Fruit fly (Drosophila melanogaster) whole organism, prepupa: ENCODE measurements around the gene CG2129.
A peak's percentile ranks its signal among the peaks of the same experiment; 100 is the strongest.

ENCODE experiments used
- Blimp-1 ChIP-seq: fragments of 200-800 bp; sonication (Bioruptor generic); optimal IDR thresholded peaks from 3 replicates; lab custom pipeline; 2017; ENCODE audit warnings: missing biosample characterization, missing genetic modification characterization, mild to moderate bottlenecking, moderate library complexity, missing genetic modification reagents
- CG10631 ChIP-seq: fragments of 200-800 bp; sonication (Bioruptor generic); optimal IDR thresholded peaks from 2 replicates; lab custom pipeline; 2016; ENCODE audit warnings: missing biosample characterization, missing genetic modification characterization
- CG10669 ChIP-seq: fragments of 200-800 bp; sonication (Bioruptor generic); optimal IDR thresholded peaks from 3 replicates; lab custom pipeline; 2018; ENCODE audit warnings: missing biosample characterization, mild to moderate bottlenecking, missing genetic modification characterization, moderate library complexity
- CG11294 ChIP-seq: fragments of 200-800 bp; sonication (Bioruptor generic); IDR thresholded peaks from 2 replicates; pipeline ENCODE4 v1.3.6; 2022; ENCODE audit warnings: missing biosample characterization, missing genetic modification characterization
- CG11762 ChIP-seq: fragments of 200-800 bp; sonication (Bioruptor generic); optimal IDR thresholded peaks from 3 replicates; lab custom pipeline; 2016; ENCODE audit warnings: missing biosample characterization, missing genetic modification characterization; ENCODE audit not compliant: insufficient read depth
- CG15336 ChIP-seq: fragments of 200-800 bp; sonication (Bioruptor generic); IDR thresholded peaks from 2 replicates; pipeline ENCODE4 v1.3.6; 2022; ENCODE audit warnings: missing biosample characterization, missing genetic modification characterization
- CG1621 ChIP-seq: fragments of 200-800 bp; sonication (Bioruptor generic); optimal IDR thresholded peaks from 3 replicates; lab custom pipeline; 2018; ENCODE audit warnings: missing biosample characterization, mild to moderate bottlenecking, missing genetic modification characterization
- CG3032 ChIP-seq: fragments of 200-800 bp; optimal IDR thresholded peaks from 2 replicates; lab custom pipeline; 2019; ENCODE audit warnings: missing biosample characterization, mild to moderate bottlenecking, missing genetic modification characterization, moderate library complexity
- CG32006 ChIP-seq: fragments of 200-800 bp; sonication (Bioruptor generic); optimal IDR thresholded peaks from 3 replicates; lab custom pipeline; 2017; ENCODE audit warnings: missing biosample characterization, mild to moderate bottlenecking, missing genetic modification characterization
- CG34406 ChIP-seq: fragments of 200-800 bp; sonication (Bioruptor generic); optimal IDR thresholded peaks from 3 replicates; lab custom pipeline; 2016; ENCODE audit warnings: missing biosample characterization, missing genetic modification characterization
- CG3919 ChIP-seq: fragments of 200-800 bp; sonication (Bioruptor generic); optimal IDR thresholded peaks from 3 replicates; lab custom pipeline; 2016; ENCODE audit warnings: missing biosample characterization, missing genetic modification characterization
- CG6163 ChIP-seq: fragments of 200-800 bp; sonication (Bioruptor generic); IDR thresholded peaks from 3 replicates; pipeline ENCODE4 v1.3.6; 2022; ENCODE audit warnings: missing biosample characterization, missing genetic modification characterization
- CG6276 ChIP-seq: fragments of 200-800 bp; sonication (Bioruptor generic); optimal IDR thresholded peaks from 2 replicates; lab custom pipeline; 2017; ENCODE audit warnings: missing biosample characterization, mild to moderate bottlenecking, missing genetic modification characterization
- CG6792 ChIP-seq: fragments of 200-800 bp; sonication (Bioruptor generic); optimal IDR thresholded peaks from 3 replicates; lab custom pipeline; 2016; ENCODE audit warnings: missing biosample characterization, missing genetic modification characterization
- CG6808 ChIP-seq: fragments of 200-800 bp; sonication (Bioruptor generic); optimal IDR thresholded peaks from 3 replicates; lab custom pipeline; 2017; ENCODE audit warnings: missing biosample characterization, missing genetic modification characterization, mild to moderate bottlenecking, moderate library complexity, missing genetic modification reagents
- CG6854 ChIP-seq: fragments of 200-800 bp; sonication (Bioruptor generic); optimal IDR thresholded peaks from 2 replicates; lab custom pipeline; 2017; ENCODE audit warnings: missing biosample characterization, mild to moderate bottlenecking, missing genetic modification characterization
- CG8319 ChIP-seq: fragments of 200-800 bp; sonication (Bioruptor generic); optimal IDR thresholded peaks from 3 replicates; lab custom pipeline; 2016; ENCODE audit warnings: missing biosample characterization, missing genetic modification characterization
- CG8632 ChIP-seq: fragments of 200-800 bp; sonication (Bioruptor generic); optimal IDR thresholded peaks from 3 replicates; lab custom pipeline; 2016; ENCODE audit warnings: missing biosample characterization, missing genetic modification characterization
- CG9139 ChIP-seq: fragments of 200-800 bp; sonication (Bioruptor generic); optimal IDR thresholded peaks from 3 replicates; lab custom pipeline; 2017; ENCODE audit warnings: missing biosample characterization, mild to moderate bottlenecking, missing genetic modification characterization
- Eip78C ChIP-seq: fragments of 200-800 bp; sonication (Bioruptor generic); peaks from one replicate; lab custom pipeline; 2016; ENCODE audit warnings: missing biosample characterization, missing genetic modification characterization
- Eip93F ChIP-seq: fragments of 200-800 bp; sonication (Bioruptor generic); optimal IDR thresholded peaks from 2 replicates; lab custom pipeline; 2016; ENCODE audit warnings: missing biosample characterization, mild to moderate bottlenecking, missing genetic modification characterization
- Ets21C ChIP-seq: fragments of 200-800 bp; sonication (Bioruptor generic); optimal IDR thresholded peaks from 3 replicates; lab custom pipeline; 2016; ENCODE audit warnings: missing biosample characterization, missing genetic modification characterization
- Ets96B ChIP-seq: fragments of 200-800 bp; optimal IDR thresholded peaks from 2 replicates; lab custom pipeline; 2019; ENCODE audit warnings: missing biosample characterization, mild to moderate bottlenecking, missing genetic modification characterization, moderate library complexity
- Gug ChIP-seq: fragments of 200-800 bp; sonication (Bioruptor generic); IDR thresholded peaks from 2 replicates; pipeline ENCODE4 v1.3.6; 2022; ENCODE audit warnings: missing biosample characterization, missing genetic modification characterization
- Hr38 ChIP-seq: sonication (Bioruptor generic); optimal IDR thresholded peaks from 2 replicates; lab custom pipeline; 2016; ENCODE audit warnings: missing biosample characterization, missing genetic modification characterization
- Hr39 ChIP-seq: fragments of 200-800 bp; sonication (Bioruptor generic); optimal IDR thresholded peaks from 2 replicates; lab custom pipeline; 2016; ENCODE audit warnings: missing biosample characterization, missing genetic modification characterization
- Hr4 ChIP-seq: fragments of 200-800 bp; sonication (Bioruptor generic); optimal IDR thresholded peaks from 3 replicates; lab custom pipeline; 2016; ENCODE audit warnings: missing biosample characterization, missing genetic modification characterization
- Lpt ChIP-seq: fragments of 200-800 bp; sonication (Bioruptor generic); optimal IDR thresholded peaks from 3 replicates; lab custom pipeline; 2016; ENCODE audit warnings: missing biosample characterization, missing genetic modification characterization
- Met ChIP-seq: fragments of 200-800 bp; sonication (Bioruptor generic); optimal IDR thresholded peaks from 3 replicates; lab custom pipeline; 2016; ENCODE audit warnings: missing biosample characterization, missing genetic modification characterization
- Sox14 ChIP-seq: fragments of 200-800 bp; sonication (Bioruptor generic); optimal IDR thresholded peaks from 3 replicates; lab custom pipeline; 2016; ENCODE audit warnings: missing biosample characterization, missing genetic modification characterization
- Sox15 ChIP-seq: fragments of 200-800 bp; sonication (Bioruptor generic); optimal IDR thresholded peaks from 3 replicates; lab custom pipeline; 2016; ENCODE audit warnings: missing biosample characterization, missing genetic modification characterization
- achi ChIP-seq: fragments of 200-800 bp; sonication (Bioruptor generic); optimal IDR thresholded peaks from 3 replicates; lab custom pipeline; 2016; ENCODE audit warnings: missing biosample characterization, missing genetic modification characterization
- acj6 ChIP-seq: fragments of 200-800 bp; sonication (Bioruptor generic); optimal IDR thresholded peaks from 3 replicates; lab custom pipeline; 2016; ENCODE audit warnings: missing biosample characterization, missing genetic modification characterization
- dac ChIP-seq: fragments of 200-800 bp; sonication (Bioruptor generic); optimal IDR thresholded peaks from 2 replicates; lab custom pipeline; 2017; ENCODE audit warnings: missing biosample characterization, mild to moderate bottlenecking, missing genetic modification characterization
- dsx ChIP-seq: fragments of 200-800 bp; optimal IDR thresholded peaks from 3 replicates; lab custom pipeline; 2019; ENCODE audit warnings: missing biosample characterization, mild to moderate bottlenecking, missing genetic modification characterization, moderate library complexity; ENCODE audit not compliant: poor library complexity, severe bottlenecking
- eg ChIP-seq: fragments of 200-800 bp; sonication (Bioruptor generic); IDR thresholded peaks from 3 replicates; pipeline ENCODE4 v1.3.6; 2022; ENCODE audit warnings: missing biosample characterization, missing genetic modification characterization
- fd85E ChIP-seq: fragments of 200-800 bp; sonication (Bioruptor generic); optimal IDR thresholded peaks from 3 replicates; lab custom pipeline; 2016; ENCODE audit warnings: missing biosample characterization, missing genetic modification characterization
- fkh ChIP-seq: fragments of 200-800 bp; sonication (Bioruptor generic); optimal IDR thresholded peaks from 3 replicates; lab custom pipeline; 2017; ENCODE audit warnings: missing biosample characterization, mild to moderate bottlenecking, missing genetic modification characterization, moderate library complexity
- lz ChIP-seq: fragments of 200-800 bp; sonication (Bioruptor generic); optimal IDR thresholded peaks from 3 replicates; lab custom pipeline; 2016; ENCODE audit warnings: missing biosample characterization, missing genetic modification characterization
- net ChIP-seq: fragments of 200-800 bp; sonication (Bioruptor generic); optimal IDR thresholded peaks from 3 replicates; lab custom pipeline; 2016; ENCODE audit warnings: missing biosample characterization, missing genetic modification characterization
- pdm3 ChIP-seq: fragments of 200-800 bp; sonication (Bioruptor generic); optimal IDR thresholded peaks from 3 replicates; lab custom pipeline; 2016; ENCODE audit warnings: missing biosample characterization, missing genetic modification characterization
- salr ChIP-seq, 2 experiments: fragments of 200-800 bp; sonication (Bioruptor generic); optimal IDR thresholded peaks; 3 replicates each; lab custom pipeline; 2016 to 2018; ENCODE audit warnings: missing biosample characterization in 2 of 2, missing genetic modification characterization in 2 of 2, mild to moderate bottlenecking in 1 of 2
- spab ChIP-seq: fragments of 200-800 bp; sonication (Bioruptor generic); optimal IDR thresholded peaks from 2 replicates; lab custom pipeline; 2017; ENCODE audit warnings: missing biosample characterization, mild to moderate bottlenecking, missing genetic modification characterization, missing genetic modification reagents
- ss ChIP-seq, 2 experiments: fragments of 200-800 bp; sonication (Bioruptor generic); optimal IDR thresholded peaks; 2 replicates in 1 of 2; 3 replicates in 1 of 2; lab custom pipeline; 2017 to 2018; ENCODE audit warnings: mild to moderate bottlenecking in 2 of 2, missing biosample characterization in 2 of 2, missing genetic modification characterization in 2 of 2, moderate library complexity in 1 of 2
- svp ChIP-seq: fragments of 200-800 bp; sonication (Bioruptor generic); peaks from one replicate; lab custom pipeline; 2016; ENCODE audit warnings: missing biosample characterization, missing genetic modification characterization
- topi ChIP-seq: fragments of 200-800 bp; sonication (Bioruptor generic); optimal IDR thresholded peaks from 3 replicates; lab custom pipeline; 2016; ENCODE audit warnings: missing biosample characterization, missing genetic modification characterization
- vri ChIP-seq: fragments of 200-800 bp; sonication (Bioruptor generic); optimal IDR thresholded peaks from 3 replicates; lab custom pipeline; 2016; ENCODE audit warnings: missing biosample characterization, mild to moderate bottlenecking, missing genetic modification characterization

CG2129 gene

dm6 chrX:8140707-8141106 lies 4.9 kb upstream of the CG2129 start:
- TF ChIP-seq CG6854 (GFP tag; lab: Kevin White, UChicago): no peak
- TF ChIP-seq net: no peak
- TF ChIP-seq Met (GFP tag; lab: Kevin White, UChicago): no peak
- TF ChIP-seq vri (GFP tag; lab: Kevin White, UChicago): no peak
- TF ChIP-seq CG10631 (GFP tag; lab: Kevin White, UChicago): no peak
- TF ChIP-seq fkh (GFP tag; lab: Kevin White, UChicago): no peak
- no peak for TF ChIP-seq ss (GFP tag; optimal IDR thresholded peaks at IDR 0.05; lab: Kevin White, UChicago)
- TF ChIP-seq lz (GFP tag; lab: Kevin White, UChicago): no peak
- no peak for TF ChIP-seq topi (GFP tag; lab: Kevin White, UChicago)
- TF ChIP-seq Sox14: no peak
- no peak for TF ChIP-seq CG3919 (GFP tag; lab: Kevin White, UChicago)
- TF ChIP-seq Hr39 (GFP tag; lab: Kevin White, UChicago): no peak
- no peak for TF ChIP-seq CG32006 (GFP tag; lab: Kevin White, UChicago)
- TF ChIP-seq Blimp-1: no peak
- no peak for TF ChIP-seq Lpt
- TF ChIP-seq CG6808 (GFP tag; lab: Kevin White, UChicago): no peak
- no peak for TF ChIP-seq CG8319 (GFP tag; lab: Kevin White, UChicago)
- TF ChIP-seq, all 60 proteins: peak for 0

dm6 chrX:8141353-8142066 lies 4.1 kb upstream of the CG2129 start:
- peak; percentile 8 for TF ChIP-seq pdm3 (GFP tag; lab: Kevin White, UChicago)
- TF ChIP-seq achi (GFP tag; lab: Kevin White, UChicago): no peak
- no peak for TF ChIP-seq CG9139 (GFP tag; lab: Kevin White, UChicago)
- TF ChIP-seq CG10631 (GFP tag; lab: Kevin White, UChicago): no peak
- TF ChIP-seq Sox14: no peak
- peak; percentile 68 for TF ChIP-seq Eip78C (GFP tag; lab: Kevin White, UChicago)
- TF ChIP-seq Lpt: no peak
- no peak for TF ChIP-seq fd85E (GFP tag; lab: Kevin White, UChicago)
- peak; percentile 17 for TF ChIP-seq CG8632
- peak; percentile 57; the same call in 1 of the 3 replicates for TF ChIP-seq CG6163 (GFP tag; lab: Robert Waterston, UW)
- no peak for TF ChIP-seq Gug
- TF ChIP-seq CG11294 (GFP tag; lab: Robert Waterston, UW): no peak
- peak; percentile 0 for TF ChIP-seq Eip93F (GFP tag; lab: Kevin White, UChicago)
- no peak for TF ChIP-seq Hr38 (GFP tag; lab: Kevin White, UChicago)
- TF ChIP-seq salr (GFP tag; optimal IDR thresholded peaks at IDR 0.05; lab: Kevin White, UChicago): peak in 1 of 2 experiments; percentile 9
- TF ChIP-seq CG3032 (tag; lab: Kevin White, UChicago): peak; percentile 3
- peak; percentile 85 for TF ChIP-seq CG1621 (tag; lab: Kevin White, UChicago)
- TF ChIP-seq acj6 (GFP tag; lab: Kevin White, UChicago): no peak
- TF ChIP-seq Sox15 (GFP tag; lab: Kevin White, UChicago): no peak
- peak; percentile 24 for TF ChIP-seq Met (GFP tag; lab: Kevin White, UChicago)
- TF ChIP-seq Ets96B: peak; percentile 28
- peak; percentile 20 for TF ChIP-seq CG6792 (GFP tag; lab: Kevin White, UChicago)
- peak; percentile 83 for TF ChIP-seq svp (GFP tag; lab: Kevin White, UChicago)
- no peak for TF ChIP-seq Hr4
- TF ChIP-seq CG6854 (GFP tag; lab: Kevin White, UChicago): peak; percentile 38
- no peak for TF ChIP-seq CG10669 (GFP tag; lab: Kevin White, UChicago)
- peak; percentile 47 for TF ChIP-seq CG6808 (GFP tag; lab: Kevin White, UChicago)
- no peak for TF ChIP-seq CG15336 (GFP tag; lab: Robert Waterston, UW)
- peak; percentile 30 for TF ChIP-seq topi (GFP tag; lab: Kevin White, UChicago)
- TF ChIP-seq net: peak; percentile 47
- TF ChIP-seq CG6276: no peak
- TF ChIP-seq Hr39 (GFP tag; lab: Kevin White, UChicago): peak; percentile 21
- peak; percentile 57 for TF ChIP-seq eg (GFP tag; lab: Robert Waterston, UW)
- peak; percentile 54 for TF ChIP-seq vri (GFP tag; lab: Kevin White, UChicago)
- TF ChIP-seq dsx (GFP tag; lab: Kevin White, UChicago): no peak
- no peak for TF ChIP-seq dac (GFP tag; lab: Kevin White, UChicago)
- TF ChIP-seq fkh (GFP tag; lab: Kevin White, UChicago): no peak
- TF ChIP-seq CG34406: peak; percentile 6
- no peak for TF ChIP-seq spab (GFP tag; lab: Kevin White, UChicago)
- peak; percentile 52 to 70 for TF ChIP-seq ss (GFP tag; optimal IDR thresholded peaks at IDR 0.05; lab: Kevin White, UChicago)
- TF ChIP-seq Ets21C (GFP tag; lab: Kevin White, UChicago): no peak
- TF ChIP-seq CG32006 (GFP tag; lab: Kevin White, UChicago): peak; percentile 12
- no peak for TF ChIP-seq CG11762 (GFP tag; lab: Kevin White, UChicago)
